Worm (Caenorhabditis elegans) whole organism, mixed stage, embryonic: Measurements from ENCODE around the gene hgrs-1.
A peak's percentile ranks its signal among the peaks of the same experiment; 100 is the strongest.

ENCODE experiments used
- M03D4.4 ChIP-seq: sonication (generic microtip); optimal IDR thresholded peaks from 2 replicates; lab custom pipeline; 2017; ENCODE audit warnings: mild to moderate bottlenecking, missing genetic modification characterization, missing compliant biosample characterization
- bed-3 ChIP-seq: fragments of 200-800 bp; sonication (Bioruptor generic); optimal IDR thresholded peaks from 3 replicates; lab custom pipeline; 2018; ENCODE audit warnings: mild to moderate bottlenecking, missing genetic modification characterization, moderate library complexity, missing compliant biosample characterization
- blmp-1 ChIP-seq: fragments of 150-350 bp; optimal IDR thresholded peaks from 2 replicates; lab custom pipeline; 2014; ENCODE audit warnings: missing biosample characterization, missing genetic modification characterization
- ceh-39 ChIP-seq: fragments of 150-350 bp; optimal IDR thresholded peaks from 2 replicates; lab custom pipeline; 2014; ENCODE audit warnings: missing biosample characterization, missing genetic modification characterization
- ceh-43 ChIP-seq: fragments of 200-800 bp; sonication (Bioruptor generic); optimal IDR thresholded peaks from 2 replicates; lab custom pipeline; 2018; ENCODE audit warnings: mild to moderate bottlenecking, missing genetic modification characterization, moderate library complexity, missing compliant biosample characterization
- ces-1 ChIP-seq: fragments of 150-350 bp; optimal IDR thresholded peaks from 2 replicates; lab custom pipeline; 2014; ENCODE audit warnings: missing biosample characterization, missing genetic modification reagents, missing genetic modification characterization
- cnd-1 ChIP-seq: fragments of 200-800 bp; sonication (Bioruptor generic); optimal IDR thresholded peaks from 2 replicates; lab custom pipeline; 2018; ENCODE audit warnings: mild to moderate bottlenecking, missing genetic modification characterization, missing compliant biosample characterization
- drap-1 ChIP-seq: fragments of 200-800 bp; sonication (Bioruptor generic); optimal IDR thresholded peaks from 3 replicates; lab custom pipeline; 2018; ENCODE audit warnings: mild to moderate bottlenecking, missing genetic modification characterization, missing compliant biosample characterization
- elt-3 ChIP-seq: fragments of 150-350 bp; optimal IDR thresholded peaks from 2 replicates; lab custom pipeline; 2014; ENCODE audit warnings: missing biosample characterization, missing genetic modification characterization
- flh-1 ChIP-seq: fragments of 200-800 bp; sonication (Bioruptor generic); optimal IDR thresholded peaks from 2 replicates; lab custom pipeline; 2018; ENCODE audit warnings: mild to moderate bottlenecking, missing genetic modification characterization, moderate library complexity, missing compliant biosample characterization
- ham-2 ChIP-seq: fragments of 200-800 bp; sonication (Bioruptor generic); optimal IDR thresholded peaks from 2 replicates; lab custom pipeline; 2018; ENCODE audit warnings: mild to moderate bottlenecking, missing genetic modification characterization, missing compliant biosample characterization
- hlh-1 ChIP-seq: fragments of 150-350 bp; optimal IDR thresholded peaks from 2 replicates; lab custom pipeline; 2014; ENCODE audit warnings: missing biosample characterization, missing genetic modification reagents, missing genetic modification characterization
- lsy-2 ChIP-seq: fragments of 150-350 bp; optimal IDR thresholded peaks from 2 replicates; lab custom pipeline; 2014; ENCODE audit warnings: missing biosample characterization, missing genetic modification characterization
- mls-2 ChIP-seq: sonication (generic microtip); optimal IDR thresholded peaks from 2 replicates; lab custom pipeline; 2016; ENCODE audit warnings: mild to moderate bottlenecking, missing genetic modification characterization, moderate library complexity, missing compliant biosample characterization
- nhr-12 ChIP-seq: fragments of 150-350 bp; optimal IDR thresholded peaks from 2 replicates; lab custom pipeline; 2014; ENCODE audit warnings: missing biosample characterization, missing genetic modification characterization
- nhr-2 ChIP-seq: fragments of 150-350 bp; optimal IDR thresholded peaks from 2 replicates; lab custom pipeline; 2014; ENCODE audit warnings: missing biosample characterization, missing genetic modification characterization
- nhr-237 ChIP-seq: fragments of 150-350 bp; optimal IDR thresholded peaks from 2 replicates; lab custom pipeline; 2014; ENCODE audit warnings: missing biosample characterization, missing genetic modification characterization
- nhr-28 ChIP-seq: fragments of 150-350 bp; optimal IDR thresholded peaks from 2 replicates; lab custom pipeline; 2014; ENCODE audit warnings: missing biosample characterization, missing genetic modification characterization
- nhr-76 ChIP-seq: sonication (generic microtip); optimal IDR thresholded peaks from 2 replicates; lab custom pipeline; 2017; ENCODE audit warnings: missing biosample characterization, missing genetic modification characterization
- pha-4 ChIP-seq: fragments of 150-350 bp; optimal IDR thresholded peaks from 2 replicates; lab custom pipeline; 2018; ENCODE audit warnings: missing biosample characterization, missing genetic modification reagents, missing genetic modification characterization
- sem-2 ChIP-seq: fragments of 200-800 bp; sonication (Bioruptor generic); optimal IDR thresholded peaks from 2 replicates; lab custom pipeline; 2018; ENCODE audit warnings: mild to moderate bottlenecking, missing genetic modification characterization, missing compliant biosample characterization
- snpc-4 ChIP-seq: fragments of 150-350 bp; optimal IDR thresholded peaks from 2 replicates; lab custom pipeline; 2014; ENCODE audit warnings: missing biosample characterization, missing genetic modification characterization
- sptf-1 ChIP-seq: sonication (generic microtip); optimal IDR thresholded peaks from 2 replicates; lab custom pipeline; 2017; ENCODE audit warnings: mild to moderate bottlenecking, missing genetic modification characterization, moderate library complexity, missing compliant biosample characterization
- tbx-8 ChIP-seq: fragments of 200-800 bp; sonication (Bioruptor generic); optimal IDR thresholded peaks from 2 replicates; lab custom pipeline; 2018; ENCODE audit warnings: mild to moderate bottlenecking, missing genetic modification characterization, moderate library complexity, missing compliant biosample characterization
- unc-39 ChIP-seq: fragments of 150-350 bp; optimal IDR thresholded peaks from 2 replicates; lab custom pipeline; 2014; ENCODE audit warnings: missing biosample characterization, missing genetic modification characterization
- unc-62 ChIP-seq: fragments of 150-350 bp; optimal IDR thresholded peaks from 2 replicates; lab custom pipeline; 2014; ENCODE audit warnings: missing biosample characterization, missing genetic modification reagents, missing genetic modification characterization
- zip-8 ChIP-seq: fragments of 150-350 bp; optimal IDR thresholded peaks from 2 replicates; lab custom pipeline; 2014; ENCODE audit warnings: missing biosample characterization, missing genetic modification characterization
- ztf-11 ChIP-seq: fragments of 150-350 bp; optimal IDR thresholded peaks from 2 replicates; lab custom pipeline; 2014; ENCODE audit warnings: missing biosample characterization, missing genetic modification characterization

hgrs-1 gene

ce11 chrIV:8183313-8183712, 22.5 kb downstream of the hgrs-1 start:
- TF ChIP-seq bed-3 (GFP tag; lab: Kevin White, UChicago) (no peak), flh-1 (GFP tag; lab: Kevin White, UChicago) (no peak), unc-62 (GFP tag; lab: Kevin White, UChicago) (no peak), ces-1 (GFP tag; lab: Kevin White, UChicago) (peak; percentile 81), snpc-4 (no peak), mls-2 (tag; lab: Kevin White, UChicago) (peak; percentile 63), cnd-1 (tag; lab: Kevin White, UChicago) (peak; percentile 36), sptf-1 (peak; percentile 43), M03D4.4 (tag; lab: Kevin White, UChicago) (peak; percentile 8)

- TF ChIP-seq ceh-39 (no peak), pha-4 (tag; lab: Kevin White, UChicago) (peak; percentile 13), cnd-1 (tag; lab: Kevin White, UChicago) (peak; percentile 61), zip-8 (tag; lab: Kevin White, UChicago) (no peak), nhr-2 (tag; lab: Kevin White, UChicago) (peak; percentile 55), ztf-11 (tag; lab: Kevin White, UChicago) (peak; percentile 12), bed-3 (GFP tag; lab: Kevin White, UChicago) (no peak), M03D4.4 (tag; lab: Kevin White, UChicago) (no peak), nhr-76 (no peak), elt-3 (tag; lab: Kevin White, UChicago) (no peak), ces-1 (GFP tag; lab: Kevin White, UChicago) (peak; percentile 80), flh-1 (GFP tag; lab: Kevin White, UChicago) (no peak), hlh-1 (tag; lab: Kevin White, UChicago) (peak; percentile 15)
Observed at ce11 chrIV:8182566-8182965, 23.3 kb downstream of the hgrs-1 start.

- TF ChIP-seq ces-1 (GFP tag; lab: Kevin White, UChicago) (peak; percentile 87), nhr-237 (tag; lab: Kevin White, UChicago) (no peak)
- TF ChIP-seq, all 35 proteins: peak for 1
Observed at ce11 chrIV:8181404-8181803, 24.4 kb downstream of the hgrs-1 start.

ce11 chrIV:8175686-8176532, 29.9 kb downstream of the hgrs-1 start, which contains the start of gene pct-1:
pct-1 (plus strand) TSS chrIV:8176482.
- TF ChIP-seq ces-1 (GFP tag; lab: Kevin White, UChicago) (peak; percentile 69), ceh-43 (GFP tag; lab: Kevin White, UChicago) (no peak), unc-39 (tag; lab: Kevin White, UChicago) (no peak), tbx-8 (GFP tag; lab: Kevin White, UChicago) (no peak)

- no peak for TF ChIP-seq ztf-11 (tag; lab: Kevin White, UChicago)
- no peak for TF ChIP-seq drap-1 (GFP tag; lab: Kevin White, UChicago)
- TF ChIP-seq pha-4 (tag; lab: Kevin White, UChicago) = no peak
- TF ChIP-seq ham-2 (GFP tag; lab: Kevin White, UChicago) = no peak
- TF ChIP-seq lsy-2 (tag; lab: Kevin White, UChicago) = no peak
- no peak for TF ChIP-seq nhr-28 (tag; lab: Kevin White, UChicago)
- TF ChIP-seq cnd-1 (tag; lab: Kevin White, UChicago) = no peak
- no peak for TF ChIP-seq ceh-39
- no peak for TF ChIP-seq zip-8 (tag; lab: Kevin White, UChicago)
- TF ChIP-seq sptf-1 = no peak
- no peak for TF ChIP-seq sem-2 (GFP tag; lab: Kevin White, UChicago)
- no peak for TF ChIP-seq nhr-12 (tag; lab: Kevin White, UChicago)
- no peak for TF ChIP-seq unc-62 (GFP tag; lab: Kevin White, UChicago)
- no peak for TF ChIP-seq blmp-1 (tag; lab: Kevin White, UChicago)
Observed at ce11 chrIV:8174792-8175191, 31.1 kb downstream of the hgrs-1 start.

- TF ChIP-seq sptf-1 = no peak
- peak; percentile 83 for TF ChIP-seq blmp-1 (tag; lab: Kevin White, UChicago)
Observed at ce11 chrIV:8173610-8174009, 32.2 kb downstream of the hgrs-1 start.
